Fruit fly (Drosophila melanogaster) whole organism, embryonic: ENCODE data around the gene CG3368.

ENCODE experiments used
- Antp ChIP-seq: fragments of 200-800 bp; sonication (Bioruptor generic); optimal IDR thresholded peaks from 3 replicates; lab custom pipeline; 2016; ENCODE audit warnings: missing biosample characterization, missing genetic modification characterization
- BEAF-32 ChIP-seq: fragments of 200-800 bp; sonication (Bioruptor generic); optimal IDR thresholded peaks from 3 replicates; lab custom pipeline; 2017; ENCODE audit warnings: missing biosample characterization, missing genetic modification characterization, mild to moderate bottlenecking, moderate library complexity, missing genetic modification reagents
- CG10366 ChIP-seq: fragments of 200-800 bp; sonication (Bioruptor generic); IDR thresholded peaks from 2 replicates; pipeline ENCODE4 v1.3.6; 2022; ENCODE audit warnings: missing biosample characterization, missing genetic modification characterization
- CG13624 ChIP-seq: fragments of 200-800 bp; sonication (Bioruptor generic); optimal IDR thresholded peaks from 2 replicates; lab custom pipeline; 2016; ENCODE audit warnings: missing biosample characterization, missing genetic modification characterization
- CG13775 ChIP-seq: fragments of 200-800 bp; sonication (Bioruptor generic); optimal IDR thresholded peaks from 3 replicates; lab custom pipeline; 2017; ENCODE audit warnings: missing biosample characterization, mild to moderate bottlenecking, missing genetic modification characterization
- CG13894 ChIP-seq: fragments of 200-800 bp; sonication (Bioruptor generic); optimal IDR thresholded peaks from 3 replicates; lab custom pipeline; 2018; ENCODE audit warnings: missing biosample characterization, mild to moderate bottlenecking, missing genetic modification characterization, moderate library complexity
- CG14441 ChIP-seq: fragments of 200-800 bp; sonication (Bioruptor generic); IDR thresholded peaks from 2 replicates; pipeline ENCODE4 v1.3.6; 2022; ENCODE audit warnings: missing biosample characterization, missing genetic modification characterization
- CG1603 ChIP-seq: fragments of 200-800 bp; sonication (Bioruptor generic); optimal IDR thresholded peaks from 2 replicates; lab custom pipeline; 2019; ENCODE audit warnings: missing biosample characterization, mild to moderate bottlenecking, missing genetic modification characterization, moderate library complexity
- CG3163 ChIP-seq: fragments of 200-800 bp; sonication (Bioruptor generic); optimal IDR thresholded peaks from 3 replicates; lab custom pipeline; 2016; ENCODE audit warnings: missing biosample characterization, missing genetic modification characterization
- CG32532 ChIP-seq: fragments of 200-800 bp; sonication (Bioruptor generic); IDR thresholded peaks from 2 replicates; pipeline ENCODE4 v1.3.6; 2022; ENCODE audit warnings: missing biosample characterization, missing genetic modification characterization
- CG34422 ChIP-seq: fragments of 200-800 bp; sonication (Bioruptor generic); IDR thresholded peaks from 3 replicates; pipeline ENCODE4 v1.3.6; 2022; ENCODE audit warnings: missing biosample characterization, missing genetic modification characterization
- CG4282 ChIP-seq: fragments of 200-800 bp; sonication (Bioruptor generic); optimal IDR thresholded peaks from 2 replicates; lab custom pipeline; 2016; ENCODE audit warnings: missing biosample characterization, missing genetic modification characterization
- CG43689 ChIP-seq: fragments of 200-800 bp; sonication (Bioruptor generic); IDR thresholded peaks from 2 replicates; pipeline ENCODE4 v1.3.6; 2022; ENCODE audit warnings: missing biosample characterization, missing genetic modification characterization
- CG9727 ChIP-seq: fragments of 200-800 bp; sonication (Bioruptor generic); optimal IDR thresholded peaks from 3 replicates; lab custom pipeline; 2017; ENCODE audit warnings: missing biosample characterization, mild to moderate bottlenecking, missing genetic modification characterization
- CG9797 ChIP-seq: fragments of 200-800 bp; sonication (Bioruptor generic); optimal IDR thresholded peaks from 3 replicates; lab custom pipeline; 2018; ENCODE audit warnings: missing biosample characterization, mild to moderate bottlenecking, missing genetic modification characterization
- CG9817 ChIP-seq: fragments of 200-800 bp; sonication (Bioruptor generic); optimal IDR thresholded peaks from 2 replicates; lab custom pipeline; 2018; ENCODE audit warnings: missing biosample characterization, mild to moderate bottlenecking, missing genetic modification characterization, moderate library complexity
- CHES-1-like ChIP-seq: fragments of 200-800 bp; sonication (Bioruptor generic); optimal IDR thresholded peaks from 2 replicates; lab custom pipeline; 2016; ENCODE audit warnings: missing biosample characterization, missing genetic modification characterization
- Dad ChIP-seq: fragments of 200-800 bp; sonication (Bioruptor generic); optimal IDR thresholded peaks from 3 replicates; lab custom pipeline; 2016; ENCODE audit warnings: missing biosample characterization, missing genetic modification characterization
- Dbx ChIP-seq: fragments of 200-800 bp; sonication (Bioruptor generic); IDR thresholded peaks from 3 replicates; pipeline ENCODE4 v1.3.6; 2022; ENCODE audit warnings: missing biosample characterization, missing genetic modification characterization
- Ets97D ChIP-seq: fragments of 200-800 bp; sonication (Bioruptor generic); optimal IDR thresholded peaks from 3 replicates; lab custom pipeline; 2016; ENCODE audit warnings: missing biosample characterization, missing genetic modification characterization
- MESR4 ChIP-seq: fragments of 200-800 bp; sonication (Bioruptor generic); optimal IDR thresholded peaks from 2 replicates; lab custom pipeline; 2018; ENCODE audit warnings: missing biosample characterization, mild to moderate bottlenecking, missing genetic modification characterization, moderate library complexity
- MTF-1 ChIP-seq: fragments of 200-800 bp; sonication (Bioruptor generic); optimal IDR thresholded peaks from 2 replicates; lab custom pipeline; 2018; ENCODE audit warnings: missing biosample characterization, mild to moderate bottlenecking, missing genetic modification characterization, borderline replicate concordance
- Meics ChIP-seq: fragments of 200-800 bp; sonication (Bioruptor generic); optimal IDR thresholded peaks from 2 replicates; lab custom pipeline; 2017; ENCODE audit warnings: missing biosample characterization, mild to moderate bottlenecking, missing genetic modification characterization
- Mes4 ChIP-seq: fragments of 200-800 bp; sonication (Bioruptor generic); optimal IDR thresholded peaks from 2 replicates; lab custom pipeline; 2016; ENCODE audit warnings: missing biosample characterization, missing genetic modification characterization
- Sox100B ChIP-seq: fragments of 200-800 bp; sonication (Bioruptor generic); optimal IDR thresholded peaks from 3 replicates; lab custom pipeline; 2018; ENCODE audit warnings: missing biosample characterization, mild to moderate bottlenecking, missing genetic modification characterization
- Sry-δ ChIP-seq: fragments of 200-800 bp; sonication (Bioruptor generic); optimal IDR thresholded peaks from 2 replicates; lab custom pipeline; 2016; ENCODE audit warnings: missing biosample characterization, missing genetic modification characterization
- YL-1 ChIP-seq: fragments of 200-800 bp; sonication (Bioruptor generic); optimal IDR thresholded peaks from 3 replicates; lab custom pipeline; 2017; ENCODE audit warnings: missing biosample characterization, mild to moderate bottlenecking, missing genetic modification characterization
- abd-A ChIP-seq: fragments of 200-800 bp; sonication (Bioruptor generic); optimal IDR thresholded peaks from 3 replicates; lab custom pipeline; 2019; ENCODE audit warnings: missing biosample characterization, mild to moderate bottlenecking, missing genetic modification characterization, moderate library complexity
- cg ChIP-seq: fragments of 200-800 bp; sonication (Bioruptor generic); optimal IDR thresholded peaks from 3 replicates; lab custom pipeline; 2019; ENCODE audit warnings: missing biosample characterization, mild to moderate bottlenecking, missing genetic modification characterization, moderate library complexity
- dmrt99B ChIP-seq: fragments of 200-800 bp; sonication (Bioruptor generic); optimal IDR thresholded peaks from 2 replicates; lab custom pipeline; 2018; ENCODE audit warnings: missing biosample characterization, mild to moderate bottlenecking, missing genetic modification characterization, moderate library complexity
- dpn ChIP-seq, 2 experiments: fragments of 200-800 bp; sonication (Bioruptor generic); optimal IDR thresholded peaks; 3 replicates each; lab custom pipeline; 2016; ENCODE audit warnings: missing biosample characterization in 2 of 2, missing genetic modification characterization in 2 of 2
- eyg ChIP-seq: fragments of 200-800 bp; sonication (Bioruptor generic); optimal IDR thresholded peaks from 3 replicates; lab custom pipeline; 2016; ENCODE audit warnings: missing biosample characterization, missing genetic modification characterization
- fd102C ChIP-seq: fragments of 200-800 bp; sonication (Bioruptor generic); optimal IDR thresholded peaks from 2 replicates; lab custom pipeline; 2018; ENCODE audit warnings: missing biosample characterization, mild to moderate bottlenecking, missing genetic modification characterization, moderate library complexity
- gro ChIP-seq: fragments of 200-800 bp; sonication (Bioruptor generic); optimal IDR thresholded peaks from 2 replicates; lab custom pipeline; 2016; ENCODE audit warnings: missing biosample characterization, missing genetic modification characterization
- gsb ChIP-seq: fragments of 200-800 bp; sonication (Bioruptor generic); IDR thresholded peaks from 2 replicates; pipeline ENCODE4 v1.3.6; 2022; ENCODE audit warnings: missing biosample characterization, missing genetic modification characterization
- h ChIP-seq: fragments of >200 bp; optimal IDR thresholded peaks from 2 replicates; lab custom pipeline; 2017
- kah ChIP-seq: fragments of 200-800 bp; sonication (Bioruptor generic); optimal IDR thresholded peaks from 2 replicates; lab custom pipeline; 2018; ENCODE audit warnings: missing biosample characterization, mild to moderate bottlenecking, missing genetic modification characterization
- lola ChIP-seq, 3 experiments: fragments of >200 bp in 2 of 3; fragments of 200-800 bp in 1 of 3; sonication (Bioruptor generic) in 1 of 3; optimal IDR thresholded peaks; 2 replicates each; lab custom pipeline; 2017 to 2019; ENCODE audit warnings: missing biosample characterization in 3 of 3, missing genetic modification characterization in 3 of 3, mild to moderate bottlenecking in 1 of 3, moderate library complexity in 1 of 3
- pum ChIP-seq: fragments of 200-800 bp; sonication (Bioruptor generic); optimal IDR thresholded peaks from 2 replicates; lab custom pipeline; 2016; ENCODE audit warnings: missing biosample characterization, missing genetic modification characterization
- row ChIP-seq: fragments of 200-800 bp; sonication (Bioruptor generic); IDR thresholded peaks from 3 replicates; pipeline ENCODE4 v1.3.6; 2022; ENCODE audit warnings: missing biosample characterization, missing genetic modification characterization
- sens ChIP-seq: fragments of 200-800 bp; sonication (Bioruptor generic); peaks from one replicate; lab custom pipeline; 2016; ENCODE audit warnings: missing biosample characterization, missing genetic modification characterization
- sqz ChIP-seq: fragments of 200-800 bp; sonication (Bioruptor generic); optimal IDR thresholded peaks from 3 replicates; lab custom pipeline; 2018; ENCODE audit warnings: missing biosample characterization, mild to moderate bottlenecking, missing genetic modification characterization
- toy ChIP-seq: fragments of 200-800 bp; sonication (Bioruptor generic); IDR thresholded peaks from 2 replicates; pipeline ENCODE4 v1.3.6; 2022; ENCODE audit warnings: missing biosample characterization, missing genetic modification characterization
- ttk ChIP-seq: fragments of 200-800 bp; sonication (Bioruptor generic); IDR thresholded peaks from 2 replicates; pipeline ENCODE4 v2.1.2; 2022; ENCODE audit warnings: missing biosample characterization, missing genetic modification characterization
- twi ChIP-seq: fragments of 200-800 bp; optimal IDR thresholded peaks from 2 replicates; lab custom pipeline; 2019; ENCODE audit warnings: missing biosample characterization, mild to moderate bottlenecking, missing genetic modification characterization, moderate library complexity
- zfh1 ChIP-seq: fragments of 200-800 bp; sonication (Bioruptor generic); IDR thresholded peaks from 3 replicates; pipeline ENCODE4 v1.3.6; 2022; ENCODE audit warnings: missing biosample characterization, missing genetic modification characterization

Gene CG3368

dm6 chr3R:27273118-27274062 lies 10.2 kb upstream of the CG3368 start, which contains the start of gene CG5934 (continued):
- TF ChIP-seq dpn (GFP tag; optimal IDR thresholded peaks at IDR 0.05; lab: Kevin White, UChicago) (peak in 1 of 2 experiments; percentile 32), gro (peak; percentile 17), kah (GFP tag; lab: Kevin White, UChicago) (no peak), MESR4 (GFP tag; lab: Kevin White, UChicago) (peak; percentile 70), CG4282 (GFP tag; lab: Kevin White, UChicago) (peak; percentile 25), gsb (GFP tag; lab: Robert Waterston, UW) (no peak), Antp (GFP tag; lab: Kevin White, UChicago) (peak; percentile 61), h (lab: Kevin White, UChicago) (no peak), CG13624 (GFP tag; lab: Kevin White, UChicago) (peak; percentile 74), pum (GFP tag; lab: Kevin White, UChicago) (peak; percentile 25), sens (peak; percentile 58), CG32532 (no peak), CG3163 (no peak), ttk (GFP tag; lab: Robert Waterston, UW) (peak; percentile 48; the same call in 1 of the 2 replicates), CG9817 (tag; lab: Kevin White, UChicago) (peak; percentile 36), eyg (GFP tag; lab: Kevin White, UChicago) (no peak), Dbx (0 out of 3 replicates have a peak, but pooled peaks have one; percentile 40), CG9727 (GFP tag; lab: Kevin White, UChicago) (peak; percentile 26), Dad (GFP tag; lab: Kevin White, UChicago) (peak; percentile 28), Mes4 (GFP tag; lab: Kevin White, UChicago) (no peak), row (GFP tag; lab: Robert Waterston, UW) (0 out of 3 replicates have a peak, but pooled peaks have one; percentile 9), CHES-1-like (GFP tag; lab: Kevin White, UChicago) (peak; percentile 40), Meics (GFP tag; lab: Kevin White, UChicago) (peak; percentile 17), YL-1 (GFP tag; lab: Kevin White, UChicago) (peak; percentile 1), Sry-δ (peak; percentile 42), BEAF-32 (GFP tag; lab: Kevin White, UChicago) (peak; percentile 38), sqz (GFP tag; lab: Kevin White, UChicago) (peak; percentile 14), Ets97D (GFP tag; lab: Kevin White, UChicago) (peak; percentile 70)

DNA sequence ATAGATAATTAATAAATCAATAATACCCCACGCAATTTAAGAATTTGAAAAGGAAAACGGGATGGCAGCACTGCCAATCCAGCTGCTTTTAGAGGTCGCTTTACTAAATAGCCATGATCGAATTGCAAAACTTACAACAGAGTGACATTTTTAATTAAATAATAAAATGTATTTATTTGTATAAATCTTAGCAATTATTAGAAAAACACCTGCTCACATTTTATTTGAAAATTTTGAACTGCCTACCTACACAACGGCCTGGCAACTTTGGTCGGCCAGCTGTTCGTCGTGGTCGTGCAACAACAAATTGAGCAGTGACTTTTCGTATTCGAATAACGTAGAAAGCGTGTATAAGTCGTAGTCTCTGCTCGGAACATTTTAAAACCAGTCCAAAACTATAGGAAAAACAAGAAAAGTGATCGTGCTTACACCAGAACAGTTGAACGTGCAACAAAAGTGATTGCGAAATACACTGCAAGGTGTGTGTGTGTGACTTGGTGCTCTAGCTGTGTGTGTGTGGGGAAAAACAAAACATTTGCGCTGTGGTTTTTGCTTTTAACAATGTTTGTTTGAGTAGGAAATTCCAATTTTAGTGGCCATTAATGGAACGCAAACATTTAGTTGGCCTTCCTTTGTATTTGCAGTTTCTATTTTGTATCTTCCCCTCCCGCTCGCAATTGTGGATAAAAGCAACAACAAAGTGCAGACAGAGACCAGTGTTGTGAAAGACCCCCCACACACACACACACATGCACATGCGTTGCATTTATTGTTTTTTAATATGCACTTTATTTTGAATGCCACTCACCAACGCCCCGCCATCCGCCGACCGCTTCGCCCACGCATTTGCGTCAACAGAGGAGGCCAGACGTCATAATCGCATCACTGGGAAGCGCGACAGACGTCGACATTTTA lies 8.8 kb upstream of the CG3368 start, which contains the start of gene CG5938:
Gene CG5938 (plus strand): TSS at position 262 of the 915 bp plus-strand sequence.
- TF ChIP-seq CG1603 (tag; lab: Kevin White, UChicago) (peak; percentile 1), dmrt99B (tag; lab: Kevin White, UChicago) (no peak), MTF-1 (GFP tag; lab: Kevin White, UChicago) (no peak), CG34422 (GFP tag; lab: Robert Waterston, UW) (peak; percentile 30; the same call in 1 of the 3 replicates), twi (tag; lab: Kevin White, UChicago) (peak; percentile 17), CG14441 (GFP tag; lab: Robert Waterston, UW) (0 out of 2 replicates have a peak, but pooled peaks have one; percentile 29), zfh1 (GFP tag; lab: Robert Waterston, UW) (peak; percentile 27; the same call in 1 of the 3 replicates), CG10366 (GFP tag; lab: Robert Waterston, UW) (0 out of 2 replicates have a peak, but pooled peaks have one; percentile 10), abd-A (peak; percentile 38), lola (GFP tag; optimal IDR thresholded peaks at IDR 0.05; lab: Kevin White, UChicago) (peak in 1 of 3 experiments; percentile 20), Sox100B (GFP tag; lab: Kevin White, UChicago) (peak; percentile 19), fd102C (GFP tag; lab: Kevin White, UChicago) (no peak), CG13775 (peak; percentile 58), CG13894 (peak; percentile 13), CG43689 (no peak), CG9797 (GFP tag; lab: Kevin White, UChicago) (peak; percentile 13), toy (GFP tag; lab: Robert Waterston, UW) (no peak), cg (GFP tag; lab: Kevin White, UChicago) (peak; percentile 90)
